Fruit fly (Drosophila melanogaster): ENCODE data around the gene CG6462.
A peak's percentile ranks its signal among the peaks of the same experiment; 100 is the strongest.

The CG6462 gene

DNA sequence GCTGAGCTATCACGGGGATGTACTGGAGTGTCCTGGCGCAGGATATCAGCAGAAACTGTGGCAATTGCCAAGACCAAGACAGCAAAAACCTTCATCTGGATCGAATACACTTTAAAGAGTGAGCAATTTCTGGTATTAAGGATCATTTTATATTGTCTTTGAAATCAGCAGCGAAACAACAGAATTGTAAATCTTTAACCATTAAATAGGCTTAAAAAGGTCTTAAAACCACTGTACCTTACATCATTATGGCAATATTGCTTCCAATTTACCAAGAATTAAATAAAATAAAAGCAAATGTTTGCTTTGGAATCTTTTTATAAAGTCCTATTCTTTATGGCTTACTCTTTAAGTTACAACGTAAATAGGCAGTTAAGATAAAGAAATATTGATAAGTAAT is 2.4 kb upstream of the CG6462 start, which contains the start of gene CG10477:
TSS of gene CG10477 (minus strand) at position 101 of the 400 bp plus-strand sequence.
- TF ChIP-seq CG11902 (GFP tag; optimal IDR thresholded peaks at IDR 0.05): no peak
- TF ChIP-seq achi (GFP tag; optimal IDR thresholded peaks at IDR 0.05): no peak
- no peak for TF ChIP-seq salr (GFP tag; optimal IDR thresholded peaks at IDR 0.05)
- no peak for TF ChIP-seq fkh (GFP tag; optimal IDR thresholded peaks at IDR 0.05)
- TF ChIP-seq Gug (GFP tag; IDR thresholded peaks at IDR 0.05): no peak
- no peak for TF ChIP-seq CG15336 (GFP tag; IDR thresholded peaks at IDR 0.05)
- no peak for TF ChIP-seq Sox102F (GFP tag; optimal IDR thresholded peaks at IDR 0.05)
- no peak for TF ChIP-seq Met (GFP tag; optimal IDR thresholded peaks at IDR 0.05)
- no peak for TF ChIP-seq CG10631 (GFP tag; optimal IDR thresholded peaks at IDR 0.05)

dm6 chr3L:6034916-6035315 is 2.0 kb upstream of the CG6462 start, which contains the start of gene yip7:
Gene yip7, plus strand, starts transcription at chr3L:6035216.
- no peak for TF ChIP-seq CG6792 (GFP tag; optimal IDR thresholded peaks at IDR 0.05)
- no peak for TF ChIP-seq Eip78C (GFP tag)
- no peak for TF ChIP-seq CG3032 (tag; optimal IDR thresholded peaks at IDR 0.05)
- TF ChIP-seq CG15336 (GFP tag; IDR thresholded peaks at IDR 0.05): no peak
- TF ChIP-seq CG8119 (GFP tag; IDR thresholded peaks at IDR 0.05): no peak
- no peak for TF ChIP-seq CG10669 (GFP tag; optimal IDR thresholded peaks at IDR 0.05)

DNA sequence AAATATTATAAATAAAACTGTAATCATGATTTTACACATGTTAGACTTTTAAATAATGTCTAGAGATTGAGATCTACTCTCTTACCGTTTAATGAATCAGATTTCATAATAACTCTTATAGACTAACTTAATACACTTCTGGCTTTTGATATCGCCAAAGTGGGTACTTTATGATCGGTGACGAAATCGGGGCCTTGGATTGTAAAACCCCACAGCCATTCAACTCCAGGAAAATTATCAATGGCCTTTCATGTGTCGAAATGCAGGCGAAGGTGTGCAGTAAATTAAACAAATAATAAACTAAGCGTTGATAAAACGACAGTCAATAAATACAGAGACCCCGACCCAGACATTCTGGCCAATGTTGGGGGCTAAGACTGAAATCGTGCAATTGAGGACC is 770 bp upstream of the CG6462 start:
- peak; percentile 78 for TF ChIP-seq vri (GFP tag; optimal IDR thresholded peaks at IDR 0.05)
- no peak for TF ChIP-seq Met (GFP tag; optimal IDR thresholded peaks at IDR 0.05)

DNA sequence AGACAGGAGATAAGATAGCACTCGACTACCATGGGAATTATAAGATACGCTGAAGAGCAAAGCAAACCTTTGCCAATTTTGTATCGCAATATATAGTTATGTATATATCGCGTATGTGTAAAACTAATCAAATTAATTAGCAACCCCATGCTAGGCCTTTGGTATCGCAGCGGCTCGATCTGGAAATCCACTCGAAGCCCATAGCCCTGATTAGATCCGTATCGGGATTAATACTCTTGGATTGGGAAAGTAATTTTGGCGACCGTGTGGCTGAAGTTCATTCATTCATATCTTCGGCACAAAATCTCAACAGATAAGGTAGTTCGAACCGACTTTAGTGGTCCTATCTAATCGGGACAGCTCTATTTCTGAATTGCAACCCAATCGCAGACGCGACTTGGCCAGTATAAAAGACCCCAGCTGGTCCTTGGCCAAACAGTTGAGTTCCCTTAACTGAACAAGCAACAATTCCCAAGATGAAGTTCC is 1.9 kb downstream of the CG6462 start, which contains the start of gene Jon65Aiv:
TSS of gene Jon65Aiv (plus strand) at position 436 of the 486 bp plus-strand sequence.
- TF ChIP-seq ss (GFP tag; optimal IDR thresholded peaks at IDR 0.05): no peak
- TF ChIP-seq lz (GFP tag; optimal IDR thresholded peaks at IDR 0.05): no peak
- TF ChIP-seq Eip78C (GFP tag): peak; percentile 9
- no peak for TF ChIP-seq esn (GFP tag; optimal IDR thresholded peaks at IDR 0.05)
- TF ChIP-seq CG15336 (GFP tag; IDR thresholded peaks at IDR 0.05): no peak

DNA sequence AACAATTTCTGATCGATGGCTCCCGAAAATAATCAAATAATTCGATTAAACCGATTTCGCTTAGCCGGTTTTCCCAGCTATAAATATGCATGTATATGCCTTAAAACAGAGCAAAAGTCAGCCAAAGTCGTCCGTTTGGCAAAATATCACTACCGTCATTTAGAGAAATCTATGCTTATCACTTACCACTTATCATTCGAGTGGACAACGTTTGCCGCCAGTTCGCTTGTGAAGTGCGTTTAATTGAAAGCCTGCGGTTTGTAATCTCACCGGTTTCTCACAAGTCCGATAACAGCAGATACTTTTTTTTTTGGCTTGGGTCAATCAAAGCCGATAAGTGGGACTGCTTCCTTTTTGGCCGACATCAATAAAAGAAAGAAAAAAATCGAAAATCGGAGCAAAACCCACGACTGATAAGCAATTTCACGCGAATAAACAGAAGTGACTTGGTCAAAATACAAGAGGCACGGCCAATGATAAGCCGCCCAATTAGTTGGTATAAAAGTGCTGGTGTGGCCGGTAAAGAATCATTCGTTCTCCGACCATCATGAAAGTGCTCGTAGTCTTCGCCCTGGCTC is 13.4 kb downstream of the CG6462 start, which contains the start of gene Jon65Aiii:
TSS of gene Jon65Aiii (plus strand) at position 528 of the 578 bp plus-strand sequence.
- TF ChIP-seq net (GFP tag; optimal IDR thresholded peaks at IDR 0.05) (no peak), vri (GFP tag; optimal IDR thresholded peaks at IDR 0.05) (peak; percentile 46)

- TF ChIP-seq CG11762 (GFP tag; optimal IDR thresholded peaks at IDR 0.05; ENCODE audit: insufficient read depth) (no peak), Sox14 (GFP tag; optimal IDR thresholded peaks at IDR 0.05) (no peak), pdm3 (GFP tag; optimal IDR thresholded peaks at IDR 0.05) (no peak), vri (GFP tag; optimal IDR thresholded peaks at IDR 0.05) (peak; percentile 7), ss (GFP tag; optimal IDR thresholded peaks at IDR 0.05) (no peak)
Observed at dm6 chr3L:6052021-6052420, 15.1 kb downstream of the CG6462 start, which contains the start of gene Jon65Aii. Gene Jon65Aii, plus strand, starts transcription at chr3L:6052321.

DNA sequence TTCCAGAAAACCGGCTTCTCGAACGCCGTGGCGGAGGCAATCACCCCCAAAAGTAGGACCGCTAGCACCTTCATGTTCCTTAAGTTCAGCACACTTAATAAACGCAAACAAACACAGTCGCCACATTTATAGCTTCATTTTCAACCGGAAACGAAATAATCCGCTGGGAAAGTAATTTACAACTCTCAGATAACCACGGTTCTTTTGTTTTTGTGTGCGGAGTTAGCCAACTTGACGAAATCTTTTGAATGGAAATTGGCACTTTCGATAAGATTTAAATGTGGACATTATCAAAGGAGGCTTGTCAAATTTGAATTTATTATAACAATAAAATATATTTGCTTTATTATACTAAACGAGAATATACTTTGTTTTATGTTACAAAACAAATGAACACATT is 17.4 kb downstream of the CG6462 start, which contains the start of gene Jon65Ai:
TSS of gene Jon65Ai (minus strand) at position 101 of the 400 bp plus-strand sequence.
- TF ChIP-seq CG6792 (GFP tag; optimal IDR thresholded peaks at IDR 0.05): no peak
- TF ChIP-seq CG1621 (tag; optimal IDR thresholded peaks at IDR 0.05): no peak
- TF ChIP-seq Eip93F (GFP tag; optimal IDR thresholded peaks at IDR 0.05): no peak
- TF ChIP-seq CG7368 (GFP tag; optimal IDR thresholded peaks at IDR 0.05): no peak
- TF ChIP-seq ss (GFP tag; optimal IDR thresholded peaks at IDR 0.05): no peak
- no peak for TF ChIP-seq fkh (GFP tag; optimal IDR thresholded peaks at IDR 0.05)
- no peak for TF ChIP-seq CG11762 (GFP tag; optimal IDR thresholded peaks at IDR 0.05; ENCODE audit: insufficient read depth)
- no peak for TF ChIP-seq CG6854 (GFP tag; optimal IDR thresholded peaks at IDR 0.05)
- no peak for TF ChIP-seq CG15336 (GFP tag; IDR thresholded peaks at IDR 0.05)
- no peak for TF ChIP-seq Ets21C (GFP tag; optimal IDR thresholded peaks at IDR 0.05)
